Worm (Caenorhabditis elegans): ENCODE measurements around the gene pho-10.

DNA sequence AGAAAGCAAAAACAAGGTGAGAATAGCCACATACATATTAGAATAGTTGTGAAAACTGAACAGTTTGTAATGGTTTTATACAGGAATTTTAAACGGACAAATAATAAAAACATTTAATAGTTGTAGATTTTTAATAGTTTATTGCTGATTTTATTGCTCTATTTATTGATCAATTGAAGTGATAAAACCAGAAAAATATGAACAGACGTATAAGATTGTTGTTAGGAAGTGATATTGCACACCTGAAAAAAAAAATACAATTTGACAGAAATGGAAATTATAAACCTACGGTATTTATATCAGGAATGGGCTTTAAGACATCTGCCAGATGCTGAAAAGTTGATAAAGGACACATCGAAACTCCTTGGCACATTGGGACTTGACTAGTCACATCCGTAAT is 2.5 kb downstream of the pho-10 start, which contains the start of gene C05C10.8:
- TF ChIP-seq dao-5 (tag; optimal IDR thresholded peaks at IDR 0.05) (no peak), him-1 (tag; optimal IDR thresholded peaks at IDR 0.05) (no peak)

Data from whole organism, L4/young adult.